Worm (Caenorhabditis elegans) whole organism, L1 larva: ENCODE data around the gene C17G1.14.

Experiments used
- F16B12.6 ChIP-seq: fragments of 150-350 bp; optimal IDR thresholded peaks from 2 replicates; lab custom pipeline; 2014; ENCODE audit warnings: missing biosample characterization, missing genetic modification characterization
- aly-2 ChIP-seq: fragments of 150-350 bp; optimal IDR thresholded peaks from 2 replicates; lab custom pipeline; 2014; ENCODE audit warnings: missing biosample characterization, missing genetic modification characterization
- ceh-82 ChIP-seq, 3 experiments: fragments of 150-350 bp in 1 of 3; sonication (generic microtip) in 2 of 3; optimal IDR thresholded peaks; 2 replicates each; lab custom pipeline; 2014 to 2017; ENCODE audit warnings: missing biosample characterization in 3 of 3, missing genetic modification characterization in 3 of 3
- hlh-17 ChIP-seq: fragments of 200-800 bp; sonication (Bioruptor generic); optimal IDR thresholded peaks from 2 replicates; lab custom pipeline; 2018; ENCODE audit warnings: missing genetic modification characterization, mild to moderate bottlenecking, missing compliant biosample characterization, moderate library complexity, borderline replicate concordance
- nhr-76 ChIP-seq: sonication (generic microtip); optimal IDR thresholded peaks from 2 replicates; lab custom pipeline; 2017; ENCODE audit warnings: missing biosample characterization, missing genetic modification characterization
- nhr-77 ChIP-seq: fragments of 150-350 bp; optimal IDR thresholded peaks from 2 replicates; lab custom pipeline; 2014; ENCODE audit warnings: missing biosample characterization, missing genetic modification characterization
- pqm-1 ChIP-seq: sonication (generic microtip); optimal IDR thresholded peaks from 3 replicates; lab custom pipeline; 2017; ENCODE audit warnings: missing biosample characterization, missing genetic modification characterization
- snu-23 ChIP-seq: sonication (generic microtip); optimal IDR thresholded peaks from 2 replicates; lab custom pipeline; 2016; ENCODE audit warnings: missing genetic modification characterization, missing compliant biosample characterization
- sox-4 ChIP-seq: sonication (generic microtip); optimal IDR thresholded peaks from 2 replicates; lab custom pipeline; 2016; ENCODE audit warnings: missing genetic modification characterization, missing compliant biosample characterization
- sptf-1 ChIP-seq: fragments of 150-350 bp; optimal IDR thresholded peaks from 2 replicates; lab custom pipeline; 2014; ENCODE audit warnings: missing biosample characterization, missing genetic modification characterization

DNA sequence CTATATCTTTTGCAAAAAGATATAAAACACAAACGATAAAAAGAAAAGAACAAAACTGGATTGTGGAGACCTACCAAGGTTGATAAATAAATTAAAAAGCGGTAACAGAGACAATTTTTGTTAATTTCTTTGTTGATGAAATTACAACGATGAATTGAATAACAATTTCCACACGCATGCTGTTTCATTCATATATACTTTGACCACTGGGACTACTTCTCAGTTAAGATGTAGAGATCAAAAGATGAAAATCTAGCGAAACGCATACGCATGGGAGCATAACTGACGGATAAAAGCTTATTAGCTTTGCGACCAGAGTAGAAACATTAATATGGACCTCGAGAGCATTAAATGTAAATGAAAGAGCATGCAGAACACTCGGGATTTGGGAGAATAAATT lies 17.4 kb downstream of the C17G1.14 start:
- no peak for TF ChIP-seq snu-23 (GFP tag; lab: Kevin White, UChicago)
- TF ChIP-seq ceh-82 (tag; optimal IDR thresholded peaks at IDR 0.05; lab: Kevin White, UChicago): no peak
- no peak for TF ChIP-seq nhr-76 (tag; lab: Kevin White, UChicago)
- TF ChIP-seq aly-2 (tag; lab: Kevin White, UChicago): no peak
- TF ChIP-seq sptf-1 (tag; lab: Kevin White, UChicago): no peak
- TF ChIP-seq nhr-77 (tag; lab: Kevin White, UChicago): no peak
- no peak for TF ChIP-seq hlh-17 (GFP tag; lab: Kevin White, UChicago)
- TF ChIP-seq sox-4: no peak
- no peak for TF ChIP-seq pqm-1 (tag; lab: Kevin White, UChicago)
- TF ChIP-seq F16B12.6: no peak
